Worm (Caenorhabditis elegans) whole organism, mixed stage, embryonic: ENCODE results near the gene C13A2.4.

Experiments used
- ceh-43 ChIP-seq: fragments of 200-800 bp; sonication (Bioruptor generic); optimal IDR thresholded peaks from 2 replicates; lab custom pipeline; 2018; ENCODE audit warnings: mild to moderate bottlenecking, missing genetic modification characterization, moderate library complexity, missing compliant biosample characterization
- elt-3 ChIP-seq: fragments of 150-350 bp; optimal IDR thresholded peaks from 2 replicates; lab custom pipeline; 2014; ENCODE audit warnings: missing biosample characterization, missing genetic modification characterization
- lin-13 ChIP-seq: fragments of 150-350 bp; optimal IDR thresholded peaks from 2 replicates; lab custom pipeline; 2014; ENCODE audit warnings: missing biosample characterization, missing genetic modification characterization
- nhr-237 ChIP-seq: fragments of 150-350 bp; optimal IDR thresholded peaks from 2 replicates; lab custom pipeline; 2014; ENCODE audit warnings: missing biosample characterization, missing genetic modification characterization
- pha-4 ChIP-seq: fragments of 150-350 bp; optimal IDR thresholded peaks from 2 replicates; lab custom pipeline; 2018; ENCODE audit warnings: missing biosample characterization, missing genetic modification reagents, missing genetic modification characterization
- snpc-4 ChIP-seq: fragments of 150-350 bp; optimal IDR thresholded peaks from 2 replicates; lab custom pipeline; 2014; ENCODE audit warnings: missing biosample characterization, missing genetic modification characterization
- unc-39 ChIP-seq: fragments of 150-350 bp; optimal IDR thresholded peaks from 2 replicates; lab custom pipeline; 2014; ENCODE audit warnings: missing biosample characterization, missing genetic modification characterization
- unc-62 ChIP-seq: fragments of 150-350 bp; optimal IDR thresholded peaks from 2 replicates; lab custom pipeline; 2014; ENCODE audit warnings: missing biosample characterization, missing genetic modification reagents, missing genetic modification characterization
- zip-8 ChIP-seq: fragments of 150-350 bp; optimal IDR thresholded peaks from 2 replicates; lab custom pipeline; 2014; ENCODE audit warnings: missing biosample characterization, missing genetic modification characterization
- ztf-11 ChIP-seq: fragments of 150-350 bp; optimal IDR thresholded peaks from 2 replicates; lab custom pipeline; 2014; ENCODE audit warnings: missing biosample characterization, missing genetic modification characterization

- TF ChIP-seq elt-3 (tag; lab: Kevin White, UChicago) (no peak), ceh-43 (GFP tag; lab: Kevin White, UChicago) (no peak), unc-62 (GFP tag; lab: Kevin White, UChicago) (no peak), unc-39 (no peak), zip-8 (tag; lab: Kevin White, UChicago) (no peak), nhr-237 (tag; lab: Kevin White, UChicago) (no peak), pha-4 (tag; lab: Kevin White, UChicago) (no peak), lin-13 (tag; lab: Kevin White, UChicago) (no peak), snpc-4 (tag; lab: Kevin White, UChicago) (no peak), ztf-11 (tag; lab: Kevin White, UChicago) (no peak)
Measured at ce11 chrV:7269399-7269798, 9.8 kb upstream of the C13A2.4 start, which contains the start of gene C13A2.6.
